Fruit fly (Drosophila melanogaster) whole organism, wandering third instar larva: ENCODE results near the gene STUB1.

Experiments used
- jim ChIP-seq: fragments of 175-275, 200-325 bp; sonication (Bioruptor generic); optimal IDR thresholded peaks from 2 replicates; lab custom pipeline; 2016; ENCODE audit warnings: missing biosample characterization, mild to moderate bottlenecking, missing genetic modification characterization
- lola ChIP-seq: fragments of >200 bp; optimal IDR thresholded peaks from 2 replicates; lab custom pipeline; 2017; ENCODE audit warnings: missing biosample characterization, missing genetic modification characterization
- psq ChIP-seq: fragments of 200-800 bp; sonication (Bioruptor generic); optimal IDR thresholded peaks from 3 replicates; lab custom pipeline; 2017; ENCODE audit warnings: missing biosample characterization, mild to moderate bottlenecking, missing genetic modification characterization, moderate library complexity

dm6 chr2L:10472257-10472656, 34.9 kb downstream of the STUB1 start:
- TF ChIP-seq lola, result no peak
- no peak for TF ChIP-seq jim
- no peak for TF ChIP-seq psq (GFP tag; lab: Kevin White, UChicago)
